Fruit fly (Drosophila melanogaster) whole organism, embryonic: ENCODE measurements around the gene Cpr30F.
A peak's percentile ranks its signal among the peaks of the same experiment; 100 is the strongest.

Experiments
- Blimp-1 ChIP-seq: fragments of 200-800 bp; sonication (Bioruptor generic); optimal IDR thresholded peaks from 3 replicates; lab custom pipeline; 2018; ENCODE audit warnings: missing biosample characterization, missing genetic modification characterization, mild to moderate bottlenecking, moderate library complexity, missing genetic modification reagents
- CG1024 ChIP-seq: fragments of 200-800 bp; sonication (Bioruptor generic); IDR thresholded peaks from 2 replicates; pipeline ENCODE4 v1.3.6; 2022; ENCODE audit warnings: missing biosample characterization, missing genetic modification characterization
- CG11093 ChIP-seq: fragments of 200-800 bp; sonication (Bioruptor generic); IDR thresholded peaks from 3 replicates; pipeline ENCODE4 v1.3.6; 2022; ENCODE audit warnings: missing biosample characterization, missing genetic modification characterization
- CG11247 ChIP-seq: fragments of 200-800 bp; sonication (Bioruptor generic); IDR thresholded peaks from 2 replicates; pipeline ENCODE4 v1.3.6; 2022; ENCODE audit warnings: missing biosample characterization, missing genetic modification characterization
- CG11695 ChIP-seq: fragments of 200-800 bp; sonication (Bioruptor generic); IDR thresholded peaks from 3 replicates; pipeline ENCODE4 v1.3.6; 2022; ENCODE audit warnings: missing biosample characterization, missing genetic modification characterization
- CG12104 ChIP-seq: fragments of 200-800 bp; sonication (Bioruptor generic); optimal IDR thresholded peaks from 3 replicates; lab custom pipeline; 2016; ENCODE audit warnings: missing biosample characterization, missing genetic modification characterization
- CG13287 ChIP-seq: fragments of 200-800 bp; sonication (Bioruptor generic); IDR thresholded peaks from 2 replicates; pipeline ENCODE4 v1.3.6; 2022; ENCODE audit warnings: missing biosample characterization, missing genetic modification characterization; ENCODE audit not compliant: partially characterized antibody
- CG13424 ChIP-seq: fragments of 200-800 bp; sonication (Bioruptor generic); optimal IDR thresholded peaks from 2 replicates; lab custom pipeline; 2019; ENCODE audit warnings: missing biosample characterization, mild to moderate bottlenecking, missing genetic modification characterization, moderate library complexity
- CG15514 ChIP-seq: fragments of 200-800 bp; sonication (Bioruptor generic); optimal IDR thresholded peaks from 3 replicates; lab custom pipeline; 2017; ENCODE audit warnings: missing biosample characterization, missing genetic modification characterization, mild to moderate bottlenecking, moderate library complexity, missing genetic modification reagents
- CG1647 ChIP-seq: fragments of 200-800 bp; sonication (Bioruptor generic); optimal IDR thresholded peaks from 3 replicates; lab custom pipeline; 2016; ENCODE audit warnings: missing biosample characterization, missing genetic modification characterization
- CG18599 ChIP-seq: fragments of 200-800 bp; sonication (Bioruptor generic); optimal IDR thresholded peaks from 3 replicates; lab custom pipeline; 2017; ENCODE audit warnings: missing biosample characterization, missing genetic modification characterization, mild to moderate bottlenecking, moderate library complexity, missing genetic modification reagents
- CG2199 ChIP-seq: fragments of 200-800 bp; sonication (Bioruptor generic); IDR thresholded peaks from 3 replicates; pipeline ENCODE4 v1.3.6; 2022; ENCODE audit warnings: missing biosample characterization, missing genetic modification characterization
- CG31388 ChIP-seq: fragments of 200-800 bp; sonication (Bioruptor generic); optimal IDR thresholded peaks from 2 replicates; lab custom pipeline; 2016; ENCODE audit warnings: missing biosample characterization, missing genetic modification characterization
- CG33557 ChIP-seq: fragments of 200-800 bp; sonication (Bioruptor generic); optimal IDR thresholded peaks from 2 replicates; lab custom pipeline; 2019; ENCODE audit warnings: missing biosample characterization, mild to moderate bottlenecking, missing genetic modification characterization, moderate library complexity
- CG3726 ChIP-seq: fragments of 200-800 bp; sonication (Bioruptor generic); IDR thresholded peaks from 3 replicates; pipeline ENCODE4, ENCODE4 v1.3.6; 2022; ENCODE audit warnings: missing biosample characterization, missing genetic modification characterization
- CG4282 ChIP-seq: fragments of 200-800 bp; sonication (Bioruptor generic); optimal IDR thresholded peaks from 2 replicates; lab custom pipeline; 2016; ENCODE audit warnings: missing biosample characterization, missing genetic modification characterization
- CG4328 ChIP-seq: fragments of 200-800 bp; sonication (Bioruptor generic); optimal IDR thresholded peaks from 3 replicates; lab custom pipeline; 2017; ENCODE audit warnings: missing biosample characterization, missing genetic modification reagents, missing genetic modification characterization
- CG4404 ChIP-seq: fragments of 200-800 bp; sonication (Bioruptor generic); IDR thresholded peaks from 2 replicates; pipeline ENCODE4 v1.3.6; 2022; ENCODE audit warnings: missing biosample characterization, missing genetic modification characterization
- CG8765 ChIP-seq: fragments of 200-800 bp; sonication (Bioruptor generic); IDR thresholded peaks from 2 replicates; pipeline ENCODE4 v1.3.6; 2022; ENCODE audit warnings: missing biosample characterization, missing genetic modification characterization
- CG9437 ChIP-seq: fragments of 200-800 bp; sonication (Bioruptor generic); optimal IDR thresholded peaks from 2 replicates; lab custom pipeline; 2018; ENCODE audit warnings: missing biosample characterization, mild to moderate bottlenecking, missing genetic modification characterization
- CG9727 ChIP-seq: fragments of 200-800 bp; sonication (Bioruptor generic); optimal IDR thresholded peaks from 3 replicates; lab custom pipeline; 2017; ENCODE audit warnings: missing biosample characterization, mild to moderate bottlenecking, missing genetic modification characterization
- CG9876 ChIP-seq: fragments of 200-800 bp; sonication (Bioruptor generic); optimal IDR thresholded peaks from 2 replicates; lab custom pipeline; 2016; ENCODE audit warnings: missing biosample characterization, missing genetic modification characterization
- CrebB ChIP-seq: fragments of 200-800 bp; sonication (Bioruptor generic); optimal IDR thresholded peaks from 3 replicates; lab custom pipeline; 2018; ENCODE audit warnings: missing biosample characterization, mild to moderate bottlenecking, missing genetic modification characterization
- Dek ChIP-seq: fragments of 200-800 bp; sonication (Bioruptor generic); optimal IDR thresholded peaks from 3 replicates; lab custom pipeline; 2019; ENCODE audit warnings: missing biosample characterization, mild to moderate bottlenecking, missing genetic modification characterization, moderate library complexity
- Gug ChIP-seq: fragments of 200-800 bp; sonication (Bioruptor generic); IDR thresholded peaks from 4 replicates; pipeline ENCODE4 v1.3.6; 2022; ENCODE audit warnings: missing biosample characterization, missing genetic modification characterization
- HLH4C ChIP-seq: fragments of 200-800 bp; sonication (Bioruptor generic); IDR thresholded peaks from 3 replicates; pipeline ENCODE4 v1.3.6; 2022; ENCODE audit warnings: missing biosample characterization, missing genetic modification characterization; ENCODE audit not compliant: partially characterized antibody
- HmgD ChIP-seq: fragments of 200-800 bp; sonication (Bioruptor generic); optimal IDR thresholded peaks from 3 replicates; lab custom pipeline; 2016; ENCODE audit warnings: missing biosample characterization, missing genetic modification characterization
- Hmr ChIP-seq: fragments of 200-800 bp; sonication (Bioruptor generic); optimal IDR thresholded peaks from 3 replicates; lab custom pipeline; 2017; ENCODE audit warnings: mild to moderate bottlenecking, missing biosample characterization, missing genetic modification reagents, missing genetic modification characterization
- MESR4 ChIP-seq: fragments of 200-800 bp; sonication (Bioruptor generic); optimal IDR thresholded peaks from 2 replicates; lab custom pipeline; 2018; ENCODE audit warnings: missing biosample characterization, mild to moderate bottlenecking, missing genetic modification characterization, moderate library complexity
- Med ChIP-seq: fragments of 200-800 bp; sonication (Bioruptor generic); peaks from one replicate; lab custom pipeline; 2016; ENCODE audit warnings: missing biosample characterization, missing genetic modification characterization, mild to moderate bottlenecking, inconsistent platforms, moderate library complexity
- Mrtf ChIP-seq: fragments of 200-800 bp; sonication (Bioruptor generic); IDR thresholded peaks from 3 replicates; pipeline ENCODE4 v1.3.6; 2022; ENCODE audit warnings: missing biosample characterization, missing genetic modification characterization
- Nf-YA ChIP-seq: fragments of 200-800 bp; sonication (Bioruptor generic); IDR thresholded peaks from 2 replicates; pipeline ENCODE4 v1.3.6; 2022; ENCODE audit warnings: missing biosample characterization, missing genetic modification characterization
- Nf-YC ChIP-seq: fragments of 200-800 bp; optimal IDR thresholded peaks from 3 replicates; lab custom pipeline; 2019; ENCODE audit warnings: missing biosample characterization, mild to moderate bottlenecking, missing genetic modification characterization, moderate library complexity
- al ChIP-seq: fragments of 200-800 bp; sonication (Bioruptor generic); IDR thresholded peaks from 2 replicates; pipeline ENCODE4 v1.3.6; 2022; ENCODE audit warnings: missing biosample characterization, missing genetic modification characterization
- chn ChIP-seq: fragments of 200-800 bp; sonication (Bioruptor generic); optimal IDR thresholded peaks from 2 replicates; lab custom pipeline; 2016; ENCODE audit warnings: missing biosample characterization, missing genetic modification characterization
- crol ChIP-seq: fragments of 200-800 bp; sonication (Bioruptor generic); IDR thresholded peaks from 2 replicates; pipeline ENCODE4 v1.3.6; 2022; ENCODE audit warnings: missing biosample characterization, missing genetic modification characterization
- fd64A ChIP-seq: fragments of 200-800 bp; sonication (Bioruptor generic); optimal IDR thresholded peaks from 3 replicates; lab custom pipeline; 2018; ENCODE audit warnings: missing biosample characterization, mild to moderate bottlenecking, missing genetic modification characterization
- gem ChIP-seq: fragments of 200-800 bp; sonication (Bioruptor generic); optimal IDR thresholded peaks from 2 replicates; lab custom pipeline; 2019; ENCODE audit warnings: missing biosample characterization, mild to moderate bottlenecking, missing genetic modification characterization, moderate library complexity
- gfzf ChIP-seq: fragments of 200-800 bp; sonication (Bioruptor generic); optimal IDR thresholded peaks from 2 replicates; lab custom pipeline; 2016; ENCODE audit warnings: missing biosample characterization, mild to moderate bottlenecking, missing genetic modification characterization, moderate library complexity
- hb ChIP-seq: fragments of 200-800 bp; sonication (Bioruptor generic); IDR thresholded peaks from 3 replicates; pipeline ENCODE4 v1.3.6; 2022; ENCODE audit warnings: missing biosample characterization, missing genetic modification characterization; ENCODE audit not compliant: partially characterized antibody
- nerfin-2 ChIP-seq: fragments of 200-800 bp; sonication (Bioruptor generic); IDR thresholded peaks from 2 replicates; pipeline ENCODE4 v1.3.6; 2022; ENCODE audit warnings: missing biosample characterization, missing genetic modification characterization; ENCODE audit not compliant: partially characterized antibody
- nmo ChIP-seq: fragments of 200-800 bp; sonication (Bioruptor generic); optimal IDR thresholded peaks from 2 replicates; lab custom pipeline; 2018; ENCODE audit warnings: missing biosample characterization, mild to moderate bottlenecking, missing genetic modification characterization, moderate library complexity
- otp ChIP-seq: fragments of 200-800 bp; sonication (Bioruptor generic); IDR thresholded peaks from 3 replicates; pipeline ENCODE4, ENCODE4 v1.3.6; 2022; ENCODE audit warnings: missing biosample characterization, missing genetic modification characterization
- pum ChIP-seq: fragments of 200-800 bp; sonication (Bioruptor generic); optimal IDR thresholded peaks from 2 replicates; lab custom pipeline; 2016; ENCODE audit warnings: missing biosample characterization, missing genetic modification characterization
- sisA ChIP-seq: fragments of 200-800 bp; sonication (Bioruptor generic); IDR thresholded peaks from 2 replicates; pipeline ENCODE4 v1.3.6; 2022; ENCODE audit warnings: missing biosample characterization, missing genetic modification characterization
- sqz ChIP-seq: fragments of 200-800 bp; sonication (Bioruptor generic); optimal IDR thresholded peaks from 3 replicates; lab custom pipeline; 2018; ENCODE audit warnings: missing biosample characterization, mild to moderate bottlenecking, missing genetic modification characterization
- stwl ChIP-seq: fragments of 200-800 bp; sonication (Bioruptor generic); optimal IDR thresholded peaks from 3 replicates; lab custom pipeline; 2018; ENCODE audit warnings: missing biosample characterization, mild to moderate bottlenecking, missing genetic modification characterization, moderate library complexity
- tap ChIP-seq: fragments of 200-800 bp; optimal IDR thresholded peaks from 3 replicates; lab custom pipeline; 2019; ENCODE audit warnings: missing biosample characterization, mild to moderate bottlenecking, missing genetic modification characterization, moderate library complexity
- twi ChIP-seq: fragments of 200-800 bp; optimal IDR thresholded peaks from 2 replicates; lab custom pipeline; 2019; ENCODE audit warnings: missing biosample characterization, mild to moderate bottlenecking, missing genetic modification characterization, moderate library complexity
- wdn ChIP-seq: fragments of 200-800 bp; sonication (Bioruptor generic); IDR thresholded peaks from 2 replicates; pipeline ENCODE4 v1.3.6; 2022; ENCODE audit warnings: missing biosample characterization, missing genetic modification characterization

Cpr30F gene

dm6 chr2L:9912570-9913260 is 20.2 kb downstream of the Cpr30F start, which contains the start of the genes Etl1 and Srp54 (continued):
- TF ChIP-seq Gug (peak; percentile 39; the same call in 2 of the 4 replicates), Mrtf (GFP tag; lab: Robert Waterston, UW) (no peak), gfzf (peak; percentile 67), CG9876 (GFP tag; lab: Kevin White, UChicago) (no peak), CG31388 (no peak), nerfin-2 (no peak), CG12104 (GFP tag; lab: Kevin White, UChicago) (no peak), wdn (GFP tag; lab: Robert Waterston, UW) (no peak), sisA (GFP tag; lab: Robert Waterston, UW) (no peak), CG8765 (GFP tag; lab: Robert Waterston, UW) (no peak), tap (tag; lab: Kevin White, UChicago) (no peak), stwl (peak; percentile 71), MESR4 (GFP tag; lab: Kevin White, UChicago) (peak; percentile 88), otp (no peak), sqz (GFP tag; lab: Kevin White, UChicago) (no peak), Nf-YC (tag; lab: Kevin White, UChicago) (peak; percentile 35), CG4282 (GFP tag; lab: Kevin White, UChicago) (no peak), CG1024 (GFP tag; lab: Robert Waterston, UW) (no peak), CG13424 (tag; lab: Kevin White, UChicago) (no peak), twi (tag; lab: Kevin White, UChicago) (no peak), CG33557 (GFP tag; lab: Kevin White, UChicago) (no peak), CG11695 (GFP tag; lab: Robert Waterston, UW) (no peak), al (GFP tag; lab: Robert Waterston, UW) (no peak), Dek (tag; lab: Kevin White, UChicago) (no peak), fd64A (GFP tag; lab: Kevin White, UChicago) (no peak), Blimp-1 (GFP tag; lab: Kevin White, UChicago) (no peak), gem (peak; percentile 24), pum (GFP tag; lab: Kevin White, UChicago) (no peak), CG2199 (GFP tag; lab: Robert Waterston, UW) (no peak), CG4328 (no peak), CG3726 (no peak), nmo (GFP tag; lab: Kevin White, UChicago) (peak; percentile 42), chn (GFP tag; lab: Kevin White, UChicago) (no peak), CrebB (no peak), CG15514 (GFP tag; lab: Kevin White, UChicago) (peak; percentile 62), CG1647 (GFP tag; lab: Kevin White, UChicago) (no peak), CG11093 (GFP tag; lab: Robert Waterston, UW) (no peak), crol (GFP tag; lab: Robert Waterston, UW) (no peak), Hmr (GFP tag; lab: Kevin White, UChicago) (no peak), Med (GFP tag; lab: Kevin White, UChicago) (peak; percentile 66), CG11247 (GFP tag; lab: Robert Waterston, UW) (no peak), HLH4C (GFP tag; lab: Robert Waterston, UW) (no peak), CG18599 (GFP tag; lab: Kevin White, UChicago) (no peak), HmgD (GFP tag; lab: Kevin White, UChicago) (no peak), CG4404 (GFP tag; lab: Robert Waterston, UW) (no peak), CG9437 (no peak), hb (GFP tag; lab: Robert Waterston, UW) (no peak), Nf-YA (no peak), CG9727 (GFP tag; lab: Kevin White, UChicago) (no peak), CG13287 (GFP tag; lab: Robert Waterston, UW) (no peak; the same call in 1 of the 2 replicates)
